Worm (Caenorhabditis elegans): ENCODE measurements around the gene C14C10.2.

DNA sequence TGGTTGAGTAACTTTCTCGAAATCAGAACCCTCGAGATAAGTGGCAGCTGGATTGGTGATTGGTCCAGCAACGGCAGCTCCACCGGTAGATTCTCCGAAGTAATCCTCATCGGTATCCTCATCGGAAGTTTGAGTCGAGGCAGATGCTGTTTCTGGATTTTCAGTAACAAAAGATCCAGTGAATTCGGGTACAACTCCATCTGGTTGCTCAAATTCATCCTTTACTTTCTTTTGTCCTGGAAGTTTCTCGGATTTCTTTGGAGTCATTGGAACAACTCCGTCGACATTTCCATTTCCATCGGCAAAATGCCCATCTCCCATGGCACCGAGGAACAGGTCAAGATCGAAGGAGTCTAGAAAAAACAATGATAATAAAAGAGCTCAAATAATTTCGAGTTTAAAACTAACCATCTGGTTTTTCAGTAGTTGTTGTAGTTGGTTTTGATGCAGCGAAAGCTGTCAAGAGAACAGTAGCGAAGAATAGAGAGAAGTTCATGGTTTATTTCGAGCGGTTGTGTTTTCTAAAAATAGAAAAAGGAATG lies 39.5 kb downstream of the C14C10.2 start, which contains the start of gene F45D3.4:
- TF ChIP-seq ztf-11 (tag; optimal IDR thresholded peaks at IDR 0.05) (no peak), mep-1 (tag; optimal IDR thresholded peaks at IDR 0.05) (no peak), elt-3 (tag; optimal IDR thresholded peaks at IDR 0.05) (no peak), pha-4 (tag; optimal IDR thresholded peaks at IDR 0.05) (no peak), zip-8 (tag; optimal IDR thresholded peaks at IDR 0.05) (no peak), nhr-237 (tag; optimal IDR thresholded peaks at IDR 0.05) (no peak), unc-62 (GFP tag; optimal IDR thresholded peaks at IDR 0.05) (no peak), ceh-83 (GFP tag; optimal IDR thresholded peaks at IDR 0.05) (no peak), nhr-12 (tag; optimal IDR thresholded peaks at IDR 0.05) (no peak), mls-2 (tag; optimal IDR thresholded peaks at IDR 0.05) (no peak)

Data from whole organism, mixed stage, embryonic.